Fruit fly (Drosophila melanogaster): Measurements from ENCODE around the gene CG14636.

The CG14636 gene

dm6 chr3R:4215264-4215993, at the start of gene CG14636:
TSS of gene CG14636 (minus strand) at chr3R:4215314.
- peak; percentile 33 for TF ChIP-seq CG17801 (GFP tag; optimal IDR thresholded peaks at IDR 0.05; ENCODE audit: partially characterized antibody)

dm6 chr3R:4256672-4257071, 41.6 kb upstream of the CG14636 start, which contains the start of gene Or82a:
TSS of gene Or82a (plus strand) at chr3R:4256972.
- no peak for TF ChIP-seq CG17801 (GFP tag; optimal IDR thresholded peaks at IDR 0.05; ENCODE audit: partially characterized antibody)

- TF ChIP-seq CG17801 (GFP tag; optimal IDR thresholded peaks at IDR 0.05; ENCODE audit: partially characterized antibody), result no peak
These were observed 39.3 kb upstream of the CG14636 start, which contains the start of gene TwdlV for dm6 chr3R:4254408-4254807. TSS of gene TwdlV (plus strand) at chr3R:4254708.

dm6 chr3R:4252943-4253342, 37.8 kb upstream of the CG14636 start, which contains the start of gene CG14644:
TSS of gene CG14644 (minus strand) at chr3R:4253043.
- TF ChIP-seq CG17801 (GFP tag; optimal IDR thresholded peaks at IDR 0.05; ENCODE audit: partially characterized antibody), result no peak

- no peak for TF ChIP-seq CG17801 (GFP tag; optimal IDR thresholded peaks at IDR 0.05; ENCODE audit: partially characterized antibody)
These were observed 36.1 kb upstream of the CG14636 start, which contains the start of gene TwdlG for dm6 chr3R:4251241-4251640. TSS of gene TwdlG (minus strand) at chr3R:4251341.

- TF ChIP-seq CG17801 (GFP tag; optimal IDR thresholded peaks at IDR 0.05; ENCODE audit: partially characterized antibody), result no peak
These were observed 34.8 kb upstream of the CG14636 start for dm6 chr3R:4249947-4250346.

dm6 chr3R:4246578-4247070, 31.5 kb upstream of the CG14636 start, which contains the start of gene TwdlF:
TSS of gene TwdlF (plus strand) at chr3R:4247020.
- TF ChIP-seq CG17801 (GFP tag; optimal IDR thresholded peaks at IDR 0.05; ENCODE audit: partially characterized antibody), result no peak

dm6 chr3R:4243096-4243940, 28.2 kb upstream of the CG14636 start, which contains the start of gene CG34305:
TSS of gene CG34305 (minus strand) at chr3R:4243146.
- no peak for TF ChIP-seq CG17801 (GFP tag; optimal IDR thresholded peaks at IDR 0.05; ENCODE audit: partially characterized antibody)

dm6 chr3R:4242209-4242887, 27.2 kb upstream of the CG14636 start, which contains the start of gene CG14642:
TSS of gene CG14642 (minus strand) at chr3R:4242717.
- no peak for TF ChIP-seq CG17801 (GFP tag; optimal IDR thresholded peaks at IDR 0.05; ENCODE audit: partially characterized antibody)

dm6 chr3R:4241776-4242175, 26.7 kb upstream of the CG14636 start:
- no peak for TF ChIP-seq CG17801 (GFP tag; optimal IDR thresholded peaks at IDR 0.05; ENCODE audit: partially characterized antibody)

dm6 chr3R:4236534-4236933, 21.4 kb upstream of the CG14636 start:
- no peak for TF ChIP-seq CG17801 (GFP tag; optimal IDR thresholded peaks at IDR 0.05; ENCODE audit: partially characterized antibody)

dm6 chr3R:4234991-4235553, 20.0 kb upstream of the CG14636 start, which contains the start of gene Gel:
TSS of gene Gel (plus strand) at chr3R:4235217.
- TF ChIP-seq CG17801 (GFP tag; optimal IDR thresholded peaks at IDR 0.05; ENCODE audit: partially characterized antibody), result no peak

- TF ChIP-seq CG17801 (GFP tag; optimal IDR thresholded peaks at IDR 0.05; ENCODE audit: partially characterized antibody), result no peak
These were observed 17.9 kb upstream of the CG14636 start, which contains the start of gene abs for dm6 chr3R:4233018-4233385. TSS of gene abs (plus strand) at chr3R:4233047.

Data from ovary, adult (tissue).